Worm (Caenorhabditis elegans) whole organism, L1 larva: ENCODE data around the gene lpr-3.

Experiments
- C16A3.4 ChIP-seq: fragments of 150-350 bp; optimal IDR thresholded peaks from 2 replicates; lab custom pipeline; 2014; ENCODE audit warnings: missing biosample characterization, missing genetic modification characterization
- aly-2 ChIP-seq: fragments of 150-350 bp; optimal IDR thresholded peaks from 2 replicates; lab custom pipeline; 2014; ENCODE audit warnings: missing biosample characterization, missing genetic modification characterization
- ceh-63 ChIP-seq: fragments of 200-800 bp; sonication (Bioruptor generic); optimal IDR thresholded peaks from 2 replicates; lab custom pipeline; 2018; ENCODE audit warnings: mild to moderate bottlenecking, missing genetic modification characterization, missing compliant biosample characterization
- efl-1 ChIP-seq, 4 experiments: fragments of 150-350 bp; optimal IDR thresholded peaks in 3 of 4; peaks in 1 of 4; 1 replicate in 1 of 4; 2 replicates in 3 of 4; lab custom pipeline; 2014; ENCODE audit warnings: missing biosample characterization in 2 of 4, missing genetic modification characterization in 2 of 4, missing genetic modification reagents in 2 of 4
- jun-1 ChIP-seq: fragments of 150-350 bp; optimal IDR thresholded peaks from 2 replicates; lab custom pipeline; 2014; ENCODE audit warnings: missing biosample characterization, missing genetic modification reagents, missing genetic modification characterization
- nhr-76 ChIP-seq: sonication (generic microtip); optimal IDR thresholded peaks from 2 replicates; lab custom pipeline; 2017; ENCODE audit warnings: missing biosample characterization, missing genetic modification characterization
- nhr-85 ChIP-seq: sonication (generic microtip); peaks from one replicate; lab custom pipeline; 2016; ENCODE audit warnings: missing genetic modification characterization, inconsistent platforms, missing compliant biosample characterization
- nhr-90 ChIP-seq: sonication (generic microtip); optimal IDR thresholded peaks from 2 replicates; lab custom pipeline; 2016; ENCODE audit warnings: mild to moderate bottlenecking, missing genetic modification characterization, missing compliant biosample characterization; ENCODE audit not compliant: poor library complexity
- sptf-1 ChIP-seq: fragments of 150-350 bp; optimal IDR thresholded peaks from 2 replicates; lab custom pipeline; 2014; ENCODE audit warnings: missing biosample characterization, missing genetic modification characterization

DNA sequence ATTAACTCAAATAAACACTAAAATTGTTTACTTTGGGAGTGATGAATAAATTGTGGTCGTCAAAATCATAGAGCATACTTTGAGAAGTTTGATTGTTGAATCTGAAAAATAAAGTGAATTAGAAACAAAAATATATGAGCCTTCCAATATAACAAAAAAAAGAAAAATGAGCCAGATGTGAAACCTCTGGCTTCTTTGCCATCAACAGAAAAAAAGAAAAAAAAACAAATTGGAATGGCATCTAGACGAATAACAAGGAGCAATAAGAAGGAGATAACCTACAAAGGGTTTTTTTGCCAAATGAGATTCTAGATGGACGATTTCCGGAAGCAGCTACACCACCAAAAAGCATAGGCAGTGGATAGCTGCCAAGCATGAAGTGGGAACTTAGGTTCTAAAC lies 46.6 kb upstream of the lpr-3 start, which contains the start of gene F58A3.4:
- TF ChIP-seq nhr-85 (tag; lab: Kevin White, UChicago) (no peak), jun-1 (tag; lab: Kevin White, UChicago) (no peak), nhr-76 (tag; lab: Kevin White, UChicago) (no peak), nhr-90 (tag; lab: Kevin White, UChicago) (no peak), ceh-63 (GFP tag; lab: Kevin White, UChicago) (no peak), efl-1 (optimal IDR thresholded peaks at IDR 0.05; lab: Kevin White, UChicago) (no peak), efl-1 (GFP tag; optimal IDR thresholded peaks at IDR 0.05 in 1 of 2; lab: Kevin White, UChicago) (no peak), sptf-1 (tag; lab: Kevin White, UChicago) (no peak), aly-2 (tag; lab: Kevin White, UChicago) (no peak), C16A3.4 (tag; lab: Kevin White, UChicago) (no peak)
